Worm (Caenorhabditis elegans): ENCODE measurements around the gene fut-5.

DNA sequence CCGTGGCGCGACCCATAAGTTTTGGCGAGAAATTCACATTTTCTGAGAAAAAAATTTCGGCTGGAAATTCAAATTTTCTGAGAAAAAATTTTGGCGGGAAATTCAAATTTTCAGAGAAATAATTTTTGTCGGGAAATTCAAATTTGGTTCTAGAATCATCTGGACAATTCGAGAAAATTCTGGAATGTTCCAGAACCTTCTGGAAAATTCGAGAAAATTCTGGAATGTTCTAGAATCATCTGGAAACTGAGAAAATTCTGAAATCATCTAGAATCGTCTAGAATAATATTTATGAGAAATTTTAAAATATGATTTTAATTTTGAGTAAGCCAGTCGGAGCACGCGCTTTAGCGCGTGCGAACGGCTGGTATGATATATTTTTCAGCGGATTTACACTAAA, 17.4 kb upstream of the fut-5 start:
- TF ChIP-seq cog-1 (tag; optimal IDR thresholded peaks at IDR 0.05): no peak
- TF ChIP-seq ztf-29 (GFP tag; IDR thresholded peaks at IDR 0.05): no peak
- no peak for TF ChIP-seq tab-1 (GFP tag; IDR thresholded peaks at IDR 0.05)
- no peak for TF ChIP-seq flt-1 (GFP tag; IDR thresholded peaks at IDR 0.05)
- no peak for TF ChIP-seq med-1 (GFP tag; optimal IDR thresholded peaks at IDR 0.05; ENCODE audit: insufficient read depth)
- TF ChIP-seq klf-2 (GFP tag; conservative IDR thresholded peaks at IDR 0.05): no peak
- TF ChIP-seq T22C8.4 (GFP tag; IDR thresholded peaks at IDR 0.05): no peak
- TF ChIP-seq ref-1 (GFP tag; conservative IDR thresholded peaks at IDR 0.05): no peak
